Fruit fly (Drosophila melanogaster) whole organism: ENCODE data around the gene CG14907.
A peak's percentile ranks its signal among the peaks of the same experiment; 100 is the strongest.

Experiments used
- CG8478 ChIP-seq: fragments of >200 bp; optimal IDR thresholded peaks from 2 replicates; lab custom pipeline; 2018; ENCODE audit warnings: inconsistent platforms
- Dll ChIP-seq: fragments of >200 bp; optimal IDR thresholded peaks from 2 replicates; lab custom pipeline; 2017
- EcR ChIP-seq, 2 experiments: fragments of >200 bp; optimal IDR thresholded peaks; 2 replicates each; lab custom pipeline; 2017; ENCODE audit warnings: missing biosample characterization in 2 of 2, missing genetic modification characterization in 2 of 2, missing genetic modification reagents in 2 of 2
- pan ChIP-seq: fragments of >200 bp; optimal IDR thresholded peaks from 2 replicates; lab custom pipeline; 2017
- psq ChIP-seq: fragments of >200 bp; optimal IDR thresholded peaks from 2 replicates; lab custom pipeline; 2017
- usp ChIP-seq: fragments of >200 bp; optimal IDR thresholded peaks from 2 replicates; lab custom pipeline; 2017; ENCODE audit warnings: missing biosample characterization, missing genetic modification characterization, mixed read lengths

The CG14907 gene

DNA sequence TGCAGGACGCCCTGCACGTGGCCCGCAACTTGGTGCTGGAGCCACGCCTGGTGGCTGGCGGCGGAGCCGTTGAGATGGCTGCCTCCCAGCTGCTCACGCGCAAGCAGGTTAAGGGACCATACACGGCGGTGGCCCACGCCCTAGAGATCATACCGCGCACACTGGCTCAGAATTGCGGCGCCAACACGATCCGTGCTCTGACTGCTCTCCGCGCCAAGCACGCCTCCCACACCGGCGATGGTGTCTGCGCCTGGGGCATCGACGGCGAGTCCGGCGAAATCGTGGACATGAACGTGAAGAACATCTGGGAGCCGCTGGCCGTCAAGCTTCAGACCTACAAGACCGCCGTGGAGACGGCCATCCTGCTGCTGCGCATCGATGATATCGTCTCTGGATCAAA is 2.8 kb downstream of the CG14907 start:
- TF ChIP-seq Dll (no peak), pan (lab: Kevin White, UChicago) (no peak), usp (GFP tag; lab: Kevin White, UChicago) (no peak), EcR (GFP tag; optimal IDR thresholded peaks at IDR 0.05; lab: Kevin White, UChicago) (no peak), CG8478 (lab: Kevin White, UChicago) (no peak), psq (lab: Kevin White, UChicago) (no peak)

DNA sequence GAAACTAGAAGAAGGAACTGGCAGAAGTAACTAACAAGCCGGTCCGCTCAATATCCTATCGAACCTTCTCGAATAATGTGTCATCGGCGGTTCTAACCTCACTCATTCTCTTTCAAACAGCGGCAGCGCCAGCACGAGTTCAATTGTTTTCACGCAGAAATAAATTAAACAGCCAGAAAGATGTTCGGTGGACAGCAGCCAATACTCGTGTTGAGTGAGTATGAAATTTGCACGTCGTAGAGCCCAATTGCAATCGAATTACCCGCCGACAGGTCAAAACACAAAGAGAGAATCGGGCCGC is 4.5 kb downstream of the CG14907 start:
- TF ChIP-seq psq (lab: Kevin White, UChicago) = no peak
- no peak for TF ChIP-seq EcR (GFP tag; optimal IDR thresholded peaks at IDR 0.05; lab: Kevin White, UChicago)
- no peak for TF ChIP-seq Dll
- no peak for TF ChIP-seq usp (GFP tag; lab: Kevin White, UChicago)
- no peak for TF ChIP-seq CG8478 (lab: Kevin White, UChicago)
- TF ChIP-seq pan (lab: Kevin White, UChicago) = no peak

dm6 chr3R:16646952-16647715 is 5.0 kb downstream of the CG14907 start, which contains the start of the genes CG10324 and CCT3:
Gene CG10324 (minus strand): TSS chr3R:16647004.
Gene CCT3 (plus strand): TSS chr3R:16647605.
- no peak for TF ChIP-seq psq (lab: Kevin White, UChicago)
- TF ChIP-seq usp (GFP tag; lab: Kevin White, UChicago) = no peak
- TF ChIP-seq EcR (GFP tag; optimal IDR thresholded peaks at IDR 0.05; lab: Kevin White, UChicago) = no peak
- TF ChIP-seq pan (lab: Kevin White, UChicago) = no peak
- no peak for TF ChIP-seq Dll
- TF ChIP-seq CG8478 (lab: Kevin White, UChicago) = no peak

DNA sequence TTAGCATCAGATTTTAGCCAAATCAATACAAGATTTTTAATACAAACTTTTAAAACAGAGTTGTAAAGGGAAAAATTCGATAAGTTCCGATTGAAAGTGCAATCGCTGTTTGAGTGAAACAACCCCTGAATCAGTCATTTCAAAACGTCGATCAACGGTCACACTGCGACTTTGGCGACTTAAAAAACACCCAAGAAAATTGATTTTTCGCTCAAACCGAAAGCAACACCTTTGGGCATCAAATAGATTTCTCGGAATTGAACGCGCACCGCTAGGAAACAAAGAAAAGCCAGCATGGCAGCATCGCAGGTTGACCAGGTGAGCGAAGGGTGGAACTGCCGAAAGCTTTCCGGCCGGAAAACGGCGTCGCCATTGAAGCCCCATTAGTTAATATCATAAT is 8.5 kb downstream of the CG14907 start, which contains the start of gene Arl6IP1:
TSS of gene Arl6IP1 (plus strand) at position 15 of the 400 bp plus-strand sequence.
- no peak for TF ChIP-seq Dll
- no peak for TF ChIP-seq pan (lab: Kevin White, UChicago)
- no peak for TF ChIP-seq psq (lab: Kevin White, UChicago)
- no peak for TF ChIP-seq usp (GFP tag; lab: Kevin White, UChicago)
- TF ChIP-seq CG8478 (lab: Kevin White, UChicago) = no peak
- no peak for TF ChIP-seq EcR (GFP tag; optimal IDR thresholded peaks at IDR 0.05; lab: Kevin White, UChicago)

- TF ChIP-seq Dll (no peak), psq (lab: Kevin White, UChicago) (no peak), pan (lab: Kevin White, UChicago) (no peak), EcR (GFP tag; optimal IDR thresholded peaks at IDR 0.05; lab: Kevin White, UChicago) (no peak), CG8478 (lab: Kevin White, UChicago) (no peak), usp (GFP tag; lab: Kevin White, UChicago) (no peak)
Observed at dm6 chr3R:16640005-16640408, 12.1 kb downstream of the CG14907 start, which contains the start of gene nonA-l. Gene nonA-l (plus strand): TSS chr3R:16640205.

DNA sequence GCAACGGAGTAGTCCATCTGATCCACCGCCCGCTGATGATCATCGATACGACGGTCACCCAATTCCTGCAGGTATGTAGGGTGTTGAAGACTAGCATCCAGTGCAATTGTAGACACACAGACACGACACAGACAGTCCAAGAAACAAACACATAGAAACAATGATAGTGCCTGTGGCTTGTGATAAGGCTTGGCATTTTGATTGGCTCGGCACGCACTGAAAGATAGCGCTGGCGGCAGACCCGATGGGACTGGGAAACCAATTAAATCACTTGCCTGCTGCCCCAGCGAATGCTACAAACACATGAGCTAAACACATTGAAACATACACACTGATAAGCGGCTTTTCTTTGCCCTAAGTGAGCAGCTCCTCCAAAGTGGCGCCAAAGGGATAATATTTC is 19.4 kb downstream of the CG14907 start:
- TF ChIP-seq Dll (no peak), CG8478 (lab: Kevin White, UChicago) (no peak), pan (lab: Kevin White, UChicago) (no peak), psq (lab: Kevin White, UChicago) (no peak), usp (GFP tag; lab: Kevin White, UChicago) (no peak), EcR (GFP tag; optimal IDR thresholded peaks at IDR 0.05; lab: Kevin White, UChicago) (no peak)

dm6 chr3R:16630564-16630963 is 21.6 kb downstream of the CG14907 start:
- no peak for TF ChIP-seq pan (lab: Kevin White, UChicago)
- no peak for TF ChIP-seq usp (GFP tag; lab: Kevin White, UChicago)
- no peak for TF ChIP-seq Dll
- no peak for TF ChIP-seq CG8478 (lab: Kevin White, UChicago)

- no peak for TF ChIP-seq psq (lab: Kevin White, UChicago)
- TF ChIP-seq usp (GFP tag; lab: Kevin White, UChicago) = no peak
- TF ChIP-seq EcR (GFP tag; optimal IDR thresholded peaks at IDR 0.05; lab: Kevin White, UChicago) = no peak
- no peak for TF ChIP-seq Dll
Observed at dm6 chr3R:16626899-16627432, 25.2 kb downstream of the CG14907 start.

dm6 chr3R:16625844-16626430 is 26.2 kb downstream of the CG14907 start:
- TF ChIP-seq CG8478 (lab: Kevin White, UChicago) (no peak), Dll (peak; percentile 8), pan (lab: Kevin White, UChicago) (no peak), EcR (GFP tag; optimal IDR thresholded peaks at IDR 0.05; lab: Kevin White, UChicago) (no peak)

DNA sequence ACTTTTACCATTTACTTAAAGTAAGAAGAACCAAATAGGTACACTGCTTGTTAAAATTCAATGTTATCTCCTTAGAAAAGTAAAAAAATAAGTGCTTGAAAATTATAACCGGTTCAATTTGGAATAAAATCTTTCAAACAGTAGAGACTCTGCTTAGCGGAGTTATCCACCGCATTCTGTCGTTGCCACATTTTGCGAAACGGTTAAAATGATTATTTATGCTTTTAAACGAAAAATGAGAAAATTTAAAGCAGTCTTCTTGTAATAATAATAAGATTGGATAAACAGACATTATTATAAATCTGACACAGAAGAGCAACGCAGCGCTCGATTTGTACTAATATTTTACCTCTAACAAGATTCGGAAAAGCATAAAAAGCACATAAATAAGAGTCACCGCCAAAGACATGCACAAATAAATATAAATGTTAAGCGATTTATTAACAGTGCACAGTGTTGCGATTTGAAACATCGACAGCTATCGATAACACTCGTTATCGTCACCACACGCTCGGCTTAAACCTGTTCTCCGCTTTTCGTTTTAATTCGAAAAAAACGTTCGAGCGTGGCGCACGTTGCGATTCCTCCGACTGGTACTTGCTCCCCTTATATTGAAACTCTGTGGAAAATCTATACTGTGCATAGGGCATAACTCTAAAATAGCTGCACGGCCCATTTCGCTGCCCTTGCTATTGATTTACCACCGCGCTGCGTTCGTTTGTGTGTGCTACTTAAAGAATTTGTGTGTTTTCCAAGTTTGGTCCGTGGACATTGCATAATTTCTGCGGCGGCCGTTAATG is 27.2 kb downstream of the CG14907 start, which contains the start of gene Fas1:
TSS of gene Fas1 (plus strand) at position 489 of the 800 bp plus-strand sequence.
- TF ChIP-seq CG8478 (lab: Kevin White, UChicago) (no peak), psq (lab: Kevin White, UChicago) (no peak), usp (GFP tag; lab: Kevin White, UChicago) (no peak)

dm6 chr3R:16624371-16624749 is 27.8 kb downstream of the CG14907 start, which contains the start of gene Ccdc114:
Gene Ccdc114 (minus strand): TSS chr3R:16624717.
- no peak for TF ChIP-seq CG8478 (lab: Kevin White, UChicago)
- no peak for TF ChIP-seq Dll
- TF ChIP-seq psq (lab: Kevin White, UChicago) = no peak
- no peak for TF ChIP-seq pan (lab: Kevin White, UChicago)
- TF ChIP-seq usp (GFP tag; lab: Kevin White, UChicago) = no peak
- TF ChIP-seq EcR (GFP tag; optimal IDR thresholded peaks at IDR 0.05; lab: Kevin White, UChicago) = no peak
